Worm (Caenorhabditis elegans) whole organism, L1 larva: Measurements from ENCODE around the gene tkt-1.
A peak's percentile ranks its signal among the peaks of the same experiment; 100 is the strongest.

ENCODE experiments used
- C04F5.9 ChIP-seq: sonication (generic microtip); optimal IDR thresholded peaks from 2 replicates; lab custom pipeline; 2016; ENCODE audit warnings: missing genetic modification characterization, missing compliant biosample characterization
- aha-1 ChIP-seq: fragments of 150-350 bp; optimal IDR thresholded peaks from 2 replicates; lab custom pipeline; 2014; ENCODE audit warnings: missing biosample characterization, missing genetic modification characterization
- alr-1 ChIP-seq: fragments of 200-800 bp; sonication (Bioruptor generic); optimal IDR thresholded peaks from 2 replicates; lab custom pipeline; 2018; ENCODE audit warnings: borderline replicate concordance, mild to moderate bottlenecking, missing genetic modification characterization, missing compliant biosample characterization
- aly-2 ChIP-seq: fragments of 150-350 bp; optimal IDR thresholded peaks from 2 replicates; lab custom pipeline; 2014; ENCODE audit warnings: missing biosample characterization, missing genetic modification characterization
- ama-1 ChIP-seq: fragments of 150-350 bp; optimal IDR thresholded peaks from 2 replicates; lab custom pipeline; 2014
- ceh-63 ChIP-seq: fragments of 200-800 bp; sonication (Bioruptor generic); optimal IDR thresholded peaks from 2 replicates; lab custom pipeline; 2018; ENCODE audit warnings: mild to moderate bottlenecking, missing genetic modification characterization, missing compliant biosample characterization
- ceh-88 ChIP-seq: fragments of 200-800 bp; sonication (Bioruptor generic); IDR thresholded peaks from 2 replicates; pipeline ENCODE4 v1.3.6; 2022; ENCODE audit warnings: missing genetic modification characterization, missing compliant biosample characterization
- ces-1 ChIP-seq: fragments of 150-350 bp; optimal IDR thresholded peaks from 2 replicates; lab custom pipeline; 2014; ENCODE audit warnings: missing biosample characterization, missing genetic modification reagents, missing genetic modification characterization
- dpl-1 ChIP-seq, 3 experiments: fragments of 150-350 bp in 2 of 3; sonication (generic microtip) in 1 of 3; optimal IDR thresholded peaks; 2 replicates each; lab custom pipeline; 2014 to 2017; ENCODE audit warnings: missing biosample characterization in 3 of 3, missing genetic modification characterization in 3 of 3, missing genetic modification reagents in 3 of 3
- efl-3 ChIP-seq: fragments of 200-800 bp; sonication (Bioruptor generic); optimal IDR thresholded peaks from 2 replicates; lab custom pipeline; 2018; ENCODE audit warnings: mild to moderate bottlenecking, missing genetic modification characterization, missing compliant biosample characterization
- egl-13 ChIP-seq: sonication (generic microtip); optimal IDR thresholded peaks from 2 replicates; lab custom pipeline; 2016; ENCODE audit warnings: missing genotype, missing genetic modification reagents, missing genetic modification characterization, missing compliant biosample characterization
- egl-27 ChIP-seq, 2 experiments: fragments of 150-350 bp in 1 of 2; sonication (generic microtip); optimal IDR thresholded peaks; 3 replicates each; lab custom pipeline; 2017 to 2018; ENCODE audit warnings: missing biosample characterization in 2 of 2, missing genetic modification characterization in 2 of 2, missing genetic modification reagents in 2 of 2
- elt-3 ChIP-seq, 6 experiments: fragments of 150-350 bp in 1 of 6; sonication (generic microtip); optimal IDR thresholded peaks; 2 replicates each; lab custom pipeline; 2017 to 2018; ENCODE audit warnings: missing biosample characterization in 6 of 6, missing genetic modification characterization in 6 of 6, inconsistent platforms in 1 of 6
- fkh-10 ChIP-seq: sonication (generic microtip); optimal IDR thresholded peaks from 2 replicates; lab custom pipeline; 2017; ENCODE audit warnings: missing biosample characterization, missing genetic modification reagents, missing genetic modification characterization
- fkh-8 ChIP-seq: sonication (generic microtip); optimal IDR thresholded peaks from 2 replicates; lab custom pipeline; 2016; ENCODE audit warnings: mild to moderate bottlenecking, missing genetic modification characterization, missing compliant biosample characterization
- fos-1 ChIP-seq: fragments of 150-350 bp; optimal IDR thresholded peaks from 2 replicates; lab custom pipeline; 2014; ENCODE audit warnings: missing biosample characterization, missing genetic modification characterization
- hlh-17 ChIP-seq: fragments of 200-800 bp; sonication (Bioruptor generic); optimal IDR thresholded peaks from 2 replicates; lab custom pipeline; 2018; ENCODE audit warnings: missing genetic modification characterization, mild to moderate bottlenecking, missing compliant biosample characterization, moderate library complexity, borderline replicate concordance
- hlh-4 ChIP-seq: sonication (generic microtip); optimal IDR thresholded peaks from 2 replicates; lab custom pipeline; 2016; ENCODE audit warnings: mild to moderate bottlenecking, missing genetic modification characterization, missing compliant biosample characterization
- hpl-2 ChIP-seq: fragments of 150-350 bp; optimal IDR thresholded peaks from 2 replicates; lab custom pipeline; 2014; ENCODE audit warnings: missing biosample characterization, missing genetic modification reagents, missing genetic modification characterization
- irx-1 ChIP-seq: sonication (generic microtip); optimal IDR thresholded peaks from 2 replicates; lab custom pipeline; 2016; ENCODE audit warnings: missing genetic modification characterization, missing compliant biosample characterization
- isw-1 ChIP-seq: fragments of 200-800 bp; sonication (Bioruptor generic); IDR thresholded peaks from 2 replicates; pipeline ENCODE4 v1.3.6; 2022; ENCODE audit warnings: missing genetic modification characterization, missing compliant biosample characterization
- lin-15B ChIP-seq: fragments of 150-350 bp; sonication (generic microtip); optimal IDR thresholded peaks from 3 replicates; lab custom pipeline; 2014; ENCODE audit warnings: missing biosample characterization, missing genetic modification characterization
- lin-35 ChIP-seq, 2 experiments: fragments of 150-350 bp; optimal IDR thresholded peaks; 2 replicates each; lab custom pipeline; 2014; ENCODE audit warnings: missing biosample characterization in 2 of 2, missing genetic modification characterization in 2 of 2, missing genetic modification reagents in 2 of 2
- lir-3 ChIP-seq: sonication (generic microtip); optimal IDR thresholded peaks from 2 replicates; lab custom pipeline; 2016; ENCODE audit warnings: mild to moderate bottlenecking, missing genetic modification characterization, moderate library complexity, missing compliant biosample characterization; ENCODE audit not compliant: poor library complexity
- lsy-2 ChIP-seq, 2 experiments: fragments of 150-350 bp; optimal IDR thresholded peaks; 2 replicates each; lab custom pipeline; 2014; ENCODE audit warnings: missing biosample characterization in 2 of 2, missing genetic modification characterization in 2 of 2
- mab-9 ChIP-seq: fragments of 200-800 bp; sonication (Bioruptor generic); IDR thresholded peaks from 2 replicates; pipeline ENCODE4 v1.3.6; 2022; ENCODE audit warnings: missing genetic modification reagents, missing genetic modification characterization, missing compliant biosample characterization
- mdl-1 ChIP-seq, 2 experiments: fragments of 150-350 bp; optimal IDR thresholded peaks; 2 replicates each; lab custom pipeline; 2014 to 2017; ENCODE audit warnings: missing biosample characterization in 2 of 2, missing genetic modification characterization in 2 of 2, inconsistent platforms in 1 of 2
- mef-2 ChIP-seq: fragments of 150-350 bp; optimal IDR thresholded peaks from 2 replicates; lab custom pipeline; 2014; ENCODE audit warnings: missing biosample characterization, missing genetic modification characterization
- mep-1 ChIP-seq: fragments of 150-350 bp; optimal IDR thresholded peaks from 2 replicates; lab custom pipeline; 2014; ENCODE audit warnings: missing biosample characterization, missing genetic modification characterization
- nhr-11 ChIP-seq: fragments of 150-350 bp; optimal IDR thresholded peaks from 2 replicates; lab custom pipeline; 2014; ENCODE audit warnings: missing biosample characterization, missing genetic modification characterization
- nhr-19 ChIP-seq: fragments of 200-800 bp; sonication (Bioruptor generic); conservative IDR thresholded peaks from 2 replicates; pipeline ENCODE4 v1.3.6; 2022; ENCODE audit warnings: missing genetic modification characterization, missing compliant biosample characterization
- nhr-28 ChIP-seq: fragments of 150-350 bp; optimal IDR thresholded peaks from 2 replicates; lab custom pipeline; 2014; ENCODE audit warnings: missing biosample characterization, missing genetic modification characterization
- nhr-47 ChIP-seq: sonication (generic microtip); optimal IDR thresholded peaks from 2 replicates; lab custom pipeline; 2016; ENCODE audit warnings: mild to moderate bottlenecking, missing genetic modification characterization, moderate library complexity, missing compliant biosample characterization
- nhr-71 ChIP-seq: sonication (generic microtip); optimal IDR thresholded peaks from 2 replicates; lab custom pipeline; 2016; ENCODE audit warnings: mild to moderate bottlenecking, missing genetic modification characterization, moderate library complexity, missing compliant biosample characterization
- nhr-77 ChIP-seq: fragments of 150-350 bp; optimal IDR thresholded peaks from 2 replicates; lab custom pipeline; 2014; ENCODE audit warnings: missing biosample characterization, missing genetic modification characterization
- nhr-84 ChIP-seq: sonication (generic microtip); optimal IDR thresholded peaks from 2 replicates; lab custom pipeline; 2017; ENCODE audit warnings: missing biosample characterization, missing genetic modification characterization
- nhr-85 ChIP-seq: sonication (generic microtip); peaks from one replicate; lab custom pipeline; 2016; ENCODE audit warnings: missing genetic modification characterization, inconsistent platforms, missing compliant biosample characterization
- pag-3 ChIP-seq: sonication (generic microtip); optimal IDR thresholded peaks from 2 replicates; lab custom pipeline; 2017; ENCODE audit warnings: missing genetic modification characterization, mild to moderate bottlenecking, missing compliant biosample characterization, antibody characterized with exemption, borderline replicate concordance; ENCODE audit not compliant: insufficient read depth
- pax-3 ChIP-seq: fragments of 200-800 bp; sonication (Bioruptor generic); optimal IDR thresholded peaks from 2 replicates; lab custom pipeline; 2018; ENCODE audit warnings: mild to moderate bottlenecking, missing genetic modification characterization, moderate library complexity, missing compliant biosample characterization
- pqm-1 ChIP-seq: sonication (generic microtip); optimal IDR thresholded peaks from 3 replicates; lab custom pipeline; 2017; ENCODE audit warnings: missing biosample characterization, missing genetic modification characterization
- rnt-1 ChIP-seq: sonication (generic microtip); optimal IDR thresholded peaks from 2 replicates; lab custom pipeline; 2016; ENCODE audit warnings: mild to moderate bottlenecking, missing genetic modification characterization, moderate library complexity, missing compliant biosample characterization
- snpc-4 ChIP-seq: fragments of 150-350 bp; optimal IDR thresholded peaks from 2 replicates; lab custom pipeline; 2014; ENCODE audit warnings: missing biosample characterization, missing genetic modification characterization
- snu-23 ChIP-seq: sonication (generic microtip); optimal IDR thresholded peaks from 2 replicates; lab custom pipeline; 2016; ENCODE audit warnings: missing genetic modification characterization, missing compliant biosample characterization
- sox-4 ChIP-seq: sonication (generic microtip); optimal IDR thresholded peaks from 2 replicates; lab custom pipeline; 2016; ENCODE audit warnings: missing genetic modification characterization, missing compliant biosample characterization
- sptf-1 ChIP-seq: fragments of 150-350 bp; optimal IDR thresholded peaks from 2 replicates; lab custom pipeline; 2014; ENCODE audit warnings: missing biosample characterization, missing genetic modification characterization
- sup-37 ChIP-seq: fragments of 200-800 bp; sonication (Bioruptor generic); optimal IDR thresholded peaks from 2 replicates; lab custom pipeline; 2018; ENCODE audit warnings: mild to moderate bottlenecking, missing genetic modification characterization, missing compliant biosample characterization
- tbx-2 ChIP-seq: sonication (generic microtip); optimal IDR thresholded peaks from 2 replicates; lab custom pipeline; 2016; ENCODE audit warnings: missing genetic modification characterization, missing compliant biosample characterization
- unc-62 ChIP-seq: fragments of 150-350 bp; optimal IDR thresholded peaks from 2 replicates; lab custom pipeline; 2014; ENCODE audit warnings: missing biosample characterization, missing genetic modification reagents, missing genetic modification characterization
- unc-98 ChIP-seq: fragments of 200-800 bp; sonication (Bioruptor generic); IDR thresholded peaks from 2 replicates; pipeline ENCODE4 v1.3.6; 2022; ENCODE audit warnings: missing genetic modification characterization, missing compliant biosample characterization
- zip-4 ChIP-seq: fragments of 200-800 bp; sonication (Bioruptor generic); optimal IDR thresholded peaks from 2 replicates; lab custom pipeline; 2018; ENCODE audit warnings: mild to moderate bottlenecking, missing genetic modification characterization, moderate library complexity, missing compliant biosample characterization
- ztf-11 ChIP-seq, 2 experiments: sonication (generic microtip); optimal IDR thresholded peaks; 2 replicates each; lab custom pipeline; 2016 to 2017; ENCODE audit warnings: missing genetic modification characterization in 2 of 2, missing biosample characterization in 1 of 2, missing compliant biosample characterization in 1 of 2
- ztf-4 ChIP-seq: fragments of 150-350 bp; optimal IDR thresholded peaks from 2 replicates; lab custom pipeline; 2014; ENCODE audit warnings: missing biosample characterization, missing genetic modification characterization

tkt-1 gene

DNA sequence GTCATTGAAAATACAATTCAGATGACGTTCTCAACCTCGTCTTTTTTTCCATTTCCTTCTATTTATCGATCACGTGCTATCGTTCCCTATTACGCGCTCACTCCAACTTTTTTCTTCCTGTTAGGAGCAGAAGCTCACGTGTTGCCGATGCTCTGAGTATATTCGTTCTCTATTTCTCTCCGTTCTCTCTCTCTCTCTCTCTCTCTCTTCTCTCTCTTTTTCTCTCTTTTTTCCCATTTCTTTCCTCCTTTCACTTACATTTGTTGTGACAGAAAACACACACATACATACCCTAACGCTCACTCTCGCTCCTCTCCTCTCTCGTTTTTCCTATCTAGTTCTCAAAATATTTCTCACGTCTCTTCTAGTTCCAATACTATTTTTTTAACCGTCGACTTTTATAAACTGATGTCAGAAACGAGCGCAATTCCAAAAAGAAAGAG lies 9.0 kb downstream of the tkt-1 start (continued):
- peak; percentile 93 for TF ChIP-seq sox-4 (tag; lab: Kevin White, UChicago)
- no peak for TF ChIP-seq efl-3 (GFP tag; lab: Kevin White, UChicago)
- TF ChIP-seq ceh-63 (GFP tag; lab: Kevin White, UChicago), result no peak
- TF ChIP-seq pqm-1 (tag; lab: Kevin White, UChicago), result no peak
- TF ChIP-seq nhr-77 (tag; lab: Kevin White, UChicago), result peak; percentile 82
- TF ChIP-seq pag-3 (tag; lab: Kevin White, UChicago), result no peak
- TF ChIP-seq nhr-47 (tag; lab: Kevin White, UChicago), result peak; percentile 96
- TF ChIP-seq ama-1, result peak; percentile 63
- no peak for TF ChIP-seq ces-1 (GFP tag; lab: Kevin White, UChicago)
- TF ChIP-seq aly-2 (tag; lab: Kevin White, UChicago), result peak; percentile 73
- TF ChIP-seq hlh-17 (GFP tag; lab: Kevin White, UChicago), result no peak
- TF ChIP-seq fkh-10 (GFP tag; lab: Kevin White, UChicago), result peak; percentile 93
- peak; percentile 88 to 90 for TF ChIP-seq lsy-2 (tag; optimal IDR thresholded peaks at IDR 0.05; lab: Kevin White, UChicago)
- TF ChIP-seq pax-3, result peak; percentile 87
- TF ChIP-seq lir-3 (tag; lab: Kevin White, UChicago), result peak; percentile 75
- TF ChIP-seq sup-37 (GFP tag; lab: Kevin White, UChicago), result peak; percentile 74
- TF ChIP-seq egl-13, result peak; percentile 97
- no peak for TF ChIP-seq lin-15B
- TF ChIP-seq ceh-88, result peak; percentile 72
- peak; percentile 98 for TF ChIP-seq fkh-8
- TF ChIP-seq mab-9 (GFP tag; lab: Robert Waterston, UW), result no peak
- peak; percentile 55 for TF ChIP-seq zip-4 (GFP tag; lab: Kevin White, UChicago)
- peak; percentile 37 to 59 (median 58) for TF ChIP-seq dpl-1 (GFP tag; optimal IDR thresholded peaks at IDR 0.05; lab: Kevin White, UChicago)
- peak; percentile 48; the same call in 1 of the 2 replicates for TF ChIP-seq unc-98 (GFP tag; lab: Robert Waterston, UW)
- peak; percentile 32 for TF ChIP-seq snpc-4 (tag; lab: Kevin White, UChicago)
- TF ChIP-seq sptf-1 (tag; lab: Kevin White, UChicago), result no peak
- peak; percentile 23 for TF ChIP-seq hpl-2 (GFP tag; lab: Kevin White, UChicago)
- peak; percentile 76 to 77 for TF ChIP-seq lin-35 (GFP tag; optimal IDR thresholded peaks at IDR 0.05; lab: Kevin White, UChicago)
- peak; percentile 95 for TF ChIP-seq tbx-2 (tag; lab: Kevin White, UChicago)
- peak; percentile 91 for TF ChIP-seq ztf-4 (tag; lab: Kevin White, UChicago)
- TF ChIP-seq hlh-4 (tag; lab: Kevin White, UChicago), result no peak
- peak; percentile 36 to 65 for TF ChIP-seq egl-27 (tag; optimal IDR thresholded peaks at IDR 0.05; lab: Kevin White, UChicago)
- peak; percentile 99 for TF ChIP-seq nhr-71
- peak in 1 of 6 experiments; percentile 60 for TF ChIP-seq elt-3 (tag; optimal IDR thresholded peaks at IDR 0.05; lab: Kevin White, UChicago)
- TF ChIP-seq alr-1 (tag; lab: Kevin White, UChicago), result no peak
- TF ChIP-seq isw-1, result peak; percentile 83
- TF ChIP-seq fos-1, result peak; percentile 60
- TF ChIP-seq aha-1 (tag; lab: Kevin White, UChicago), result no peak
- peak; percentile 91 for TF ChIP-seq nhr-11 (tag; lab: Kevin White, UChicago)
- peak; percentile 86 for TF ChIP-seq rnt-1 (tag; lab: Kevin White, UChicago)
- TF ChIP-seq snu-23 (GFP tag; lab: Kevin White, UChicago), result peak; percentile 95
- TF ChIP-seq nhr-84, result no peak
- peak; percentile 93 for TF ChIP-seq nhr-85 (tag; lab: Kevin White, UChicago)
- peak; percentile 91 for TF ChIP-seq nhr-19 (GFP tag; lab: Robert Waterston, UW)
- peak; percentile 82 to 92 for TF ChIP-seq mdl-1 (tag; optimal IDR thresholded peaks at IDR 0.05; lab: Kevin White, UChicago)
- TF ChIP-seq C04F5.9, result no peak
- no peak for TF ChIP-seq nhr-28 (tag; lab: Kevin White, UChicago)
- TF ChIP-seq mef-2 (tag; lab: Kevin White, UChicago), result peak; percentile 70
- TF ChIP-seq mep-1 (tag; lab: Kevin White, UChicago), result peak; percentile 81
- peak; percentile 90 for TF ChIP-seq irx-1 (tag; lab: Kevin White, UChicago)
- no peak for TF ChIP-seq unc-62 (GFP tag; lab: Kevin White, UChicago)
- TF ChIP-seq ztf-11 (tag; optimal IDR thresholded peaks at IDR 0.05; lab: Kevin White, UChicago), result peak in 1 of 2 experiments; percentile 41
